Worm (Caenorhabditis elegans): ENCODE measurements around the gene cest-13.

ce11 chrX:13752822-13753581, 7.0 kb upstream of the cest-13 start:
- TF ChIP-seq aha-1 (tag; optimal IDR thresholded peaks at IDR 0.05) (no peak), sox-4 (tag; optimal IDR thresholded peaks at IDR 0.05) (no peak), ceh-8 (GFP tag; optimal IDR thresholded peaks at IDR 0.05) (no peak), unc-62 (GFP tag; optimal IDR thresholded peaks at IDR 0.05) (no peak), nhr-77 (tag; optimal IDR thresholded peaks at IDR 0.05) (no peak), pag-3 (tag; optimal IDR thresholded peaks at IDR 0.05; ENCODE audit: borderline replicate concordance, insufficient read depth) (no peak), lin-39 (tag; optimal IDR thresholded peaks at IDR 0.05) (no peak), ceh-82 (tag; optimal IDR thresholded peaks at IDR 0.05) (no peak), elt-2 (tag; optimal IDR thresholded peaks at IDR 0.05) (no peak), mab-9 (GFP tag; IDR thresholded peaks at IDR 0.05) (no peak), fos-1 (tag; optimal IDR thresholded peaks at IDR 0.05) (no peak)

Measured in whole organism, L1 larva.